Fruit fly (Drosophila melanogaster) whole organism, embryonic: ENCODE data around the gene CG13454.

Experiments
- BEAF-32 ChIP-seq: fragments of 200-800 bp; sonication (Bioruptor generic); optimal IDR thresholded peaks from 3 replicates; lab custom pipeline; 2017; ENCODE audit warnings: missing biosample characterization, missing genetic modification characterization, mild to moderate bottlenecking, moderate library complexity, missing genetic modification reagents
- BtbVII ChIP-seq: fragments of 200-800 bp; sonication (Bioruptor generic); optimal IDR thresholded peaks from 3 replicates; lab custom pipeline; 2017; ENCODE audit warnings: missing biosample characterization, mild to moderate bottlenecking, missing genetic modification characterization
- CG12236 ChIP-seq: fragments of 200-800 bp; sonication (Bioruptor generic); optimal IDR thresholded peaks from 2 replicates; lab custom pipeline; 2016; ENCODE audit warnings: missing biosample characterization, missing genetic modification characterization
- CG13775 ChIP-seq: fragments of 200-800 bp; sonication (Bioruptor generic); optimal IDR thresholded peaks from 3 replicates; lab custom pipeline; 2017; ENCODE audit warnings: missing biosample characterization, mild to moderate bottlenecking, missing genetic modification characterization
- CG13894 ChIP-seq: fragments of 200-800 bp; sonication (Bioruptor generic); optimal IDR thresholded peaks from 3 replicates; lab custom pipeline; 2018; ENCODE audit warnings: missing biosample characterization, mild to moderate bottlenecking, missing genetic modification characterization, moderate library complexity
- CG14441 ChIP-seq: fragments of 200-800 bp; sonication (Bioruptor generic); IDR thresholded peaks from 2 replicates; pipeline ENCODE4 v1.3.6; 2022; ENCODE audit warnings: missing biosample characterization, missing genetic modification characterization
- CG14965 ChIP-seq: fragments of 200-800 bp; sonication (Bioruptor generic); optimal IDR thresholded peaks from 2 replicates; lab custom pipeline; 2016; ENCODE audit warnings: missing biosample characterization, missing genetic modification characterization, borderline replicate concordance
- CG17359 ChIP-seq: fragments of 200-800 bp; sonication (Bioruptor generic); optimal IDR thresholded peaks from 3 replicates; lab custom pipeline; 2018; ENCODE audit warnings: missing biosample characterization, mild to moderate bottlenecking, missing genetic modification characterization, moderate library complexity
- CG2678 ChIP-seq: fragments of 200-800 bp; sonication (Bioruptor generic); optimal IDR thresholded peaks from 3 replicates; lab custom pipeline; 2019; ENCODE audit warnings: missing biosample characterization, mild to moderate bottlenecking, missing genetic modification characterization, moderate library complexity
- CG2712 ChIP-seq: fragments of 200-800 bp; optimal IDR thresholded peaks from 3 replicates; lab custom pipeline; 2019; ENCODE audit warnings: missing biosample characterization, mild to moderate bottlenecking, missing genetic modification characterization, moderate library complexity
- CG30431 ChIP-seq: fragments of 200-800 bp; sonication (Bioruptor generic); optimal IDR thresholded peaks from 2 replicates; lab custom pipeline; 2017; ENCODE audit warnings: missing biosample characterization, missing genetic modification characterization
- CG33213 ChIP-seq: fragments of 200-800 bp; sonication (Bioruptor generic); optimal IDR thresholded peaks from 3 replicates; lab custom pipeline; 2016; ENCODE audit warnings: missing biosample characterization, missing genetic modification characterization
- CG4424 ChIP-seq: fragments of 200-800 bp; sonication (Bioruptor generic); optimal IDR thresholded peaks from 3 replicates; lab custom pipeline; 2016; ENCODE audit warnings: missing biosample characterization, missing genetic modification characterization
- D19B ChIP-seq: fragments of 200-800 bp; sonication (Bioruptor generic); optimal IDR thresholded peaks from 2 replicates; lab custom pipeline; 2017; ENCODE audit warnings: missing biosample characterization, mild to moderate bottlenecking, missing genetic modification characterization
- Gsc ChIP-seq: fragments of 200-800 bp; sonication (Bioruptor generic); IDR thresholded peaks from 2 replicates; pipeline ENCODE4 v1.3.6; 2022; ENCODE audit warnings: missing biosample characterization, missing genetic modification characterization
- HmgD ChIP-seq: fragments of 200-800 bp; sonication (Bioruptor generic); optimal IDR thresholded peaks from 3 replicates; lab custom pipeline; 2016; ENCODE audit warnings: missing biosample characterization, missing genetic modification characterization
- HmgZ ChIP-seq: fragments of 200-800 bp; sonication (Bioruptor generic); optimal IDR thresholded peaks from 2 replicates; lab custom pipeline; 2018; ENCODE audit warnings: missing biosample characterization, mild to moderate bottlenecking, missing genetic modification characterization
- Hr78 ChIP-seq, 2 experiments: fragments of 200-800 bp in 1 of 2; fragments of >200 bp in 1 of 2; sonication (Bioruptor generic) in 1 of 2; optimal IDR thresholded peaks; 2 replicates each; lab custom pipeline; 2017 to 2019; ENCODE audit warnings: missing biosample characterization in 2 of 2, missing genetic modification characterization in 2 of 2, mild to moderate bottlenecking in 1 of 2, moderate library complexity in 1 of 2
- Med ChIP-seq: fragments of 200-800 bp; sonication (Bioruptor generic); peaks from one replicate; lab custom pipeline; 2016; ENCODE audit warnings: missing biosample characterization, missing genetic modification characterization, mild to moderate bottlenecking, inconsistent platforms, moderate library complexity
- Pdp1 ChIP-seq, 2 experiments: fragments of 200-800 bp; sonication (Bioruptor generic); optimal IDR thresholded peaks; 3 replicates each; lab custom pipeline; 2016; ENCODE audit warnings: missing biosample characterization in 2 of 2, missing genetic modification characterization in 2 of 2, mild to moderate bottlenecking in 1 of 2, moderate library complexity in 1 of 2
- Poxn ChIP-seq: fragments of 200-800 bp; sonication (Bioruptor generic); IDR thresholded peaks from 2 replicates; pipeline ENCODE4 v1.3.6; 2022; ENCODE audit warnings: missing biosample characterization, missing genetic modification characterization
- Scr ChIP-seq: fragments of 200-800 bp; sonication (Bioruptor generic); IDR thresholded peaks from 2 replicates; pipeline ENCODE4 v1.3.6; 2022; ENCODE audit warnings: missing biosample characterization, missing genetic modification characterization; ENCODE audit not compliant: partially characterized antibody
- Sox102F ChIP-seq: fragments of 200-800 bp; sonication (Bioruptor generic); optimal IDR thresholded peaks from 2 replicates; lab custom pipeline; 2018; ENCODE audit warnings: missing biosample characterization, mild to moderate bottlenecking, missing genetic modification characterization, moderate library complexity
- Vsx1 ChIP-seq: fragments of 200-800 bp; sonication (Bioruptor generic); optimal IDR thresholded peaks from 2 replicates; lab custom pipeline; 2017; ENCODE audit warnings: missing biosample characterization, mild to moderate bottlenecking, missing genetic modification characterization, missing genetic modification reagents
- Xrp1 ChIP-seq: fragments of 200-800 bp; sonication (Bioruptor generic); IDR thresholded peaks from 2 replicates; pipeline ENCODE4 v1.3.6; 2022; ENCODE audit warnings: missing biosample characterization, missing genetic modification characterization
- chif ChIP-seq, 2 experiments: fragments of 200-800 bp; sonication (Bioruptor generic); optimal IDR thresholded peaks; 3 replicates each; lab custom pipeline; 2016; ENCODE audit warnings: missing biosample characterization in 2 of 2, missing genetic modification characterization in 2 of 2
- cwo ChIP-seq: fragments of 200-800 bp; sonication (Bioruptor generic); optimal IDR thresholded peaks from 3 replicates; lab custom pipeline; 2017; ENCODE audit warnings: missing biosample characterization, missing genetic modification characterization, mild to moderate bottlenecking, moderate library complexity, missing genetic modification reagents
- dm ChIP-seq: fragments of 200-800 bp; sonication (Bioruptor generic); optimal IDR thresholded peaks from 3 replicates; lab custom pipeline; 2016; ENCODE audit warnings: missing biosample characterization, missing genetic modification characterization
- gce ChIP-seq: fragments of 200-800 bp; sonication (Bioruptor generic); IDR thresholded peaks from 3 replicates; pipeline ENCODE4 v1.3.6; 2022; ENCODE audit warnings: missing biosample characterization, missing genetic modification characterization
- gem ChIP-seq: fragments of 200-800 bp; sonication (Bioruptor generic); optimal IDR thresholded peaks from 2 replicates; lab custom pipeline; 2019; ENCODE audit warnings: missing biosample characterization, mild to moderate bottlenecking, missing genetic modification characterization, moderate library complexity
- gsb-n ChIP-seq: fragments of 200-800 bp; sonication (Bioruptor generic); optimal IDR thresholded peaks from 3 replicates; lab custom pipeline; 2018; ENCODE audit warnings: missing biosample characterization, mild to moderate bottlenecking, missing genetic modification characterization
- lab ChIP-seq: fragments of 200-800 bp; sonication (Bioruptor generic); optimal IDR thresholded peaks from 3 replicates; lab custom pipeline; 2017; ENCODE audit warnings: missing biosample characterization, missing genetic modification characterization, mild to moderate bottlenecking, moderate library complexity, missing genetic modification reagents
- lola ChIP-seq, 3 experiments: fragments of >200 bp in 2 of 3; fragments of 200-800 bp in 1 of 3; sonication (Bioruptor generic) in 1 of 3; optimal IDR thresholded peaks; 2 replicates each; lab custom pipeline; 2017 to 2019; ENCODE audit warnings: missing biosample characterization in 3 of 3, missing genetic modification characterization in 3 of 3, mild to moderate bottlenecking in 1 of 3, moderate library complexity in 1 of 3
- mam ChIP-seq: fragments of 200-800 bp; sonication (Bioruptor generic); optimal IDR thresholded peaks from 3 replicates; lab custom pipeline; 2016; ENCODE audit warnings: missing biosample characterization, missing genetic modification characterization
- mirr ChIP-seq: fragments of 200-800 bp; sonication (Bioruptor generic); optimal IDR thresholded peaks from 3 replicates; lab custom pipeline; 2018; ENCODE audit warnings: missing biosample characterization, mild to moderate bottlenecking, missing genetic modification characterization
- pfk ChIP-seq: fragments of 200-800 bp; sonication (Bioruptor generic); optimal IDR thresholded peaks from 2 replicates; lab custom pipeline; 2018; ENCODE audit warnings: missing biosample characterization, mild to moderate bottlenecking, missing genetic modification characterization, moderate library complexity
- row ChIP-seq: fragments of 200-800 bp; sonication (Bioruptor generic); IDR thresholded peaks from 3 replicates; pipeline ENCODE4 v1.3.6; 2022; ENCODE audit warnings: missing biosample characterization, missing genetic modification characterization
- sens ChIP-seq: fragments of 200-800 bp; sonication (Bioruptor generic); peaks from one replicate; lab custom pipeline; 2016; ENCODE audit warnings: missing biosample characterization, missing genetic modification characterization
- sug ChIP-seq: fragments of 200-800 bp; optimal IDR thresholded peaks from 2 replicates; lab custom pipeline; 2019; ENCODE audit warnings: missing biosample characterization, mild to moderate bottlenecking, missing genetic modification characterization, moderate library complexity
- tup ChIP-seq: fragments of 200-800 bp; sonication (Bioruptor generic); optimal IDR thresholded peaks from 2 replicates; lab custom pipeline; 2016; ENCODE audit warnings: missing biosample characterization, mild to moderate bottlenecking, missing genetic modification characterization, moderate library complexity
- unc-4 ChIP-seq: fragments of 200-800 bp; sonication (Bioruptor generic); IDR thresholded peaks from 2 replicates; pipeline ENCODE4 v1.3.6; 2022; ENCODE audit warnings: missing biosample characterization, missing genetic modification characterization; ENCODE audit not compliant: partially characterized antibody

CG13454 gene

DNA sequence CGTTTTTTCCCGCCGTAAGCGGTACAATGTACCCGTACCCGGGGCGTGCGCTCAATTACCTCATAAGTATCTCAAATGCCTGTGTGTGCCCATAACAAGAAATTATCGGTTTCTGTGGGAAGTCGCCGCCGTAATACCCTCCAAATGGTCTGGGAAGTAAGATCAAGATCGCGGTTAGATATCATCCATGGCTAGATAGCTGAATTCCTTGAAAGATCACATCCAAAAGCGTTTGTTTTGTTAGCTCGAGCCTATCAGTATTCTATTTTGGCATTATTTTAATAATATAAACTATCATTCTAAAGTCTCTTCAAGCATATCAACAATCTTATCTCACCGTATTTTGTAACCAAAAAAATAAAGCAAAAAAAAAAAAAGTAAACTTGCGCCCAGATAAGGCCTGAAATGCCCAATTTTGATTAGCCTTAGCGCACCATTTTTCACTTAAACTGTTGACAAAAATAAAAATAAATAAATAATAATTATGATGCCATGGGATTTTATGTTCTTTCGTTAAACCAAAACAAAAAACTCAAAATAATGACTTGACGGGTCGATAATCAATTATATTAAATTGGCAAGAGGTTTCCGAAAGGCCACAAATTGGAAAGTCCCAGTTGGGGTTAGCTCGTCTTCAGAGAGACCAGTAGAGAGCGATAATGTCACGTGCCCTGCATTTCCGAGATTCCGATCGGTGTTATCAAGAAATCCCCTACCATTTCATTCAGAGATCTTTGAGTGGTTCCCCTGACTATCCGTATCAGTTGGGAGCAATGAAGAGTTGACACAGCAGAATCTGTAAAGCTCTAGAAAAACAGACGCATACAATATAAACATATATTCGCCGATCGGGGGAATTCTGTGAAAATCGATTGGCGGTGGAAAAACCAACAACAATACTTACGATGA is 22.0 kb upstream of the CG13454 start (continued):
- TF ChIP-seq HmgZ, result no peak
- no peak for TF ChIP-seq CG13894 (tag; lab: Kevin White, UChicago)
- TF ChIP-seq CG2712 (tag; lab: Kevin White, UChicago), result peak; percentile 6
- no peak for TF ChIP-seq unc-4 (GFP tag; lab: Robert Waterston, UW)
- no peak for TF ChIP-seq CG4424 (GFP tag; lab: Kevin White, UChicago)
- peak; percentile 35 for TF ChIP-seq sug (tag; lab: Kevin White, UChicago)
- no peak for TF ChIP-seq CG12236 (GFP tag; lab: Kevin White, UChicago)
- TF ChIP-seq Hr78 (GFP tag; optimal IDR thresholded peaks at IDR 0.05; lab: Kevin White, UChicago), result no peak
- TF ChIP-seq CG13775, result no peak
- TF ChIP-seq lab (GFP tag; lab: Kevin White, UChicago), result peak; percentile 2
- peak; percentile 21 for TF ChIP-seq Med (GFP tag; lab: Kevin White, UChicago)
- peak; percentile 55 for TF ChIP-seq Vsx1 (GFP tag; lab: Kevin White, UChicago)
- TF ChIP-seq Sox102F, result peak; percentile 35
- no peak for TF ChIP-seq Scr (GFP tag; lab: Robert Waterston, UW)
- no peak; the same call in 1 of the 2 replicates for TF ChIP-seq Xrp1 (GFP tag; lab: Robert Waterston, UW)
- no peak for TF ChIP-seq lola (GFP tag; optimal IDR thresholded peaks at IDR 0.05; lab: Kevin White, UChicago)
- peak; percentile 44; the same call in 2 of the 3 replicates for TF ChIP-seq row (GFP tag; lab: Robert Waterston, UW)
- no peak for TF ChIP-seq gsb-n (tag; lab: Kevin White, UChicago)
- no peak for TF ChIP-seq CG14965
- no peak for TF ChIP-seq BtbVII
- peak; percentile 45 for TF ChIP-seq sens
- 0 out of 2 replicates have a peak, but pooled peaks have one; percentile 38 for TF ChIP-seq CG14441 (GFP tag; lab: Robert Waterston, UW)
- no peak for TF ChIP-seq pfk (GFP tag; lab: Kevin White, UChicago)
- no peak for TF ChIP-seq Poxn
- no peak for TF ChIP-seq mam
- TF ChIP-seq tup, result no peak
- no peak for TF ChIP-seq HmgD (GFP tag; lab: Kevin White, UChicago)
- TF ChIP-seq CG33213, result no peak
- peak in 1 of 2 experiments; percentile 35 for TF ChIP-seq Pdp1 (GFP tag; optimal IDR thresholded peaks at IDR 0.05; lab: Kevin White, UChicago)
- TF ChIP-seq chif (GFP tag; optimal IDR thresholded peaks at IDR 0.05; lab: Kevin White, UChicago), result no peak
- no peak for TF ChIP-seq Gsc (GFP tag; lab: Robert Waterston, UW)
- TF ChIP-seq BEAF-32, result no peak
- no peak for TF ChIP-seq dm (GFP tag; lab: Kevin White, UChicago)
- no peak for TF ChIP-seq CG17359 (tag; lab: Kevin White, UChicago)
- peak; percentile 61 for TF ChIP-seq D19B
- peak; percentile 22 for TF ChIP-seq gem
- no peak for TF ChIP-seq CG2678
- TF ChIP-seq mirr (GFP tag; lab: Kevin White, UChicago), result peak; percentile 41
- peak; percentile 84 for TF ChIP-seq cwo (GFP tag; lab: Kevin White, UChicago)
- no peak for TF ChIP-seq CG30431 (GFP tag; lab: Kevin White, UChicago)
- TF ChIP-seq gce (GFP tag; lab: Robert Waterston, UW), result no peak
- TF ChIP-seq, all 482 proteins: peak for 26
